Fruit fly (Drosophila melanogaster) whole organism, wandering third instar larva: ENCODE data around the gene Naxd.

Source experiments
- Abd-B ChIP-seq: fragments of >200 bp; optimal IDR thresholded peaks from 2 replicates; lab custom pipeline; 2017; ENCODE audit warnings: missing biosample characterization, missing genetic modification characterization
- CG32264 ChIP-seq: fragments of 200-800 bp; sonication (Bioruptor generic); optimal IDR thresholded peaks from 2 replicates; lab custom pipeline; 2016; ENCODE audit warnings: missing biosample characterization, missing genetic modification characterization
- CG9705 ChIP-seq: fragments of 200-800 bp; sonication (Bioruptor generic); optimal IDR thresholded peaks from 2 replicates; lab custom pipeline; 2018; ENCODE audit warnings: missing biosample characterization, mild to moderate bottlenecking, missing genetic modification characterization
- CrebA ChIP-seq: fragments of 200-800 bp; sonication (Bioruptor generic); optimal IDR thresholded peaks from 2 replicates; lab custom pipeline; 2016; ENCODE audit warnings: missing biosample characterization, mild to moderate bottlenecking, missing genetic modification characterization, borderline replicate concordance
- Dfd ChIP-seq: fragments of >200 bp; optimal IDR thresholded peaks from 2 replicates; lab custom pipeline; 2017; ENCODE audit warnings: missing biosample characterization, missing genetic modification characterization
- Dif ChIP-seq: fragments of 200-275, 200-300 bp; sonication (Bioruptor generic); optimal IDR thresholded peaks from 2 replicates; lab custom pipeline; 2018; ENCODE audit warnings: missing biosample characterization, missing genetic modification characterization; ENCODE audit not compliant: partially characterized antibody
- GATAd ChIP-seq: sonication (Bioruptor generic); optimal IDR thresholded peaks from 2 replicates; lab custom pipeline; 2016; ENCODE audit warnings: missing biosample characterization, missing genetic modification characterization
- HLH106 ChIP-seq: fragments of 200-800 bp; optimal IDR thresholded peaks from 3 replicates; lab custom pipeline; 2019; ENCODE audit warnings: missing biosample characterization, mild to moderate bottlenecking, missing genetic modification characterization, moderate library complexity
- Hnf4 ChIP-seq: fragments of 200-800 bp; sonication (Bioruptor generic); optimal IDR thresholded peaks from 2 replicates; lab custom pipeline; 2016; ENCODE audit warnings: missing biosample characterization, mild to moderate bottlenecking, missing genetic modification characterization
- Hr78 ChIP-seq: fragments of >200 bp; optimal IDR thresholded peaks from 2 replicates; lab custom pipeline; 2017; ENCODE audit warnings: missing biosample characterization, missing genetic modification characterization
- Hr83 ChIP-seq: fragments of 200-300 bp; sonication (Bioruptor generic); optimal IDR thresholded peaks from 2 replicates; lab custom pipeline; 2016; ENCODE audit warnings: missing biosample characterization, mild to moderate bottlenecking, missing genetic modification characterization, moderate library complexity; ENCODE audit not compliant: poor library complexity, severe bottlenecking
- Jra ChIP-seq: sonication (Bioruptor generic); optimal IDR thresholded peaks from 2 replicates; lab custom pipeline; 2016; ENCODE audit warnings: missing biosample characterization, missing genetic modification characterization
- Mio ChIP-seq: sonication (Bioruptor generic); optimal IDR thresholded peaks from 2 replicates; lab custom pipeline; 2016; ENCODE audit warnings: missing biosample characterization, missing genetic modification characterization
- Myc ChIP-seq: fragments of >200 bp; optimal IDR thresholded peaks from 2 replicates; lab custom pipeline; 2017
- N ChIP-seq: fragments of >200 bp; optimal IDR thresholded peaks from 2 replicates; lab custom pipeline; 2018; ENCODE audit warnings: missing biosample characterization, missing external identifiers, missing genetic modification characterization
- OdsH ChIP-seq: fragments of 200-800 bp; sonication (Bioruptor generic); optimal IDR thresholded peaks from 2 replicates; lab custom pipeline; 2016; ENCODE audit warnings: missing biosample characterization, mild to moderate bottlenecking, missing genetic modification characterization
- Rel ChIP-seq, 2 experiments: fragments of 200-800 bp; sonication (Bioruptor generic) in 1 of 2; optimal IDR thresholded peaks; 2 replicates in 1 of 2; 3 replicates in 1 of 2; lab custom pipeline; 2016 to 2019; ENCODE audit warnings: mild to moderate bottlenecking in 2 of 2, missing biosample characterization in 2 of 2, missing genetic modification characterization in 2 of 2, moderate library complexity in 1 of 2
- Sp1 ChIP-seq: fragments of 200-800 bp; sonication (Bioruptor generic); optimal IDR thresholded peaks from 3 replicates; lab custom pipeline; 2019; ENCODE audit warnings: missing biosample characterization, mild to moderate bottlenecking, missing genetic modification characterization, moderate library complexity
- Vsx2 ChIP-seq: fragments of 200-300, 225-300 bp; sonication (Bioruptor generic); optimal IDR thresholded peaks from 2 replicates; lab custom pipeline; 2018; ENCODE audit warnings: missing biosample characterization, missing genetic modification characterization; ENCODE audit not compliant: partially characterized antibody
- br ChIP-seq: fragments of 200-800 bp; sonication (Bioruptor generic); optimal IDR thresholded peaks from 2 replicates; lab custom pipeline; 2016; ENCODE audit warnings: missing biosample characterization, missing genetic modification characterization
- brk ChIP-seq: fragments of 200-800 bp; sonication (Bioruptor generic); optimal IDR thresholded peaks from 2 replicates; lab custom pipeline; 2016; ENCODE audit warnings: missing biosample characterization, mild to moderate bottlenecking, missing genetic modification characterization
- dl ChIP-seq, 2 experiments: fragments of 175-275, 200-275 bp in 1 of 2; fragments of 200-275 bp in 1 of 2; sonication (Bioruptor generic); optimal IDR thresholded peaks; lab custom pipeline; 2018; ENCODE audit warnings: mild to moderate bottlenecking in 2 of 2, missing biosample characterization in 2 of 2, missing genetic modification characterization in 2 of 2, moderate library complexity in 2 of 2; ENCODE audit not compliant: partially characterized antibody in 2 of 2, insufficient read depth in 1 of 2
- dmrt93B ChIP-seq: fragments of 200-800 bp; sonication (Bioruptor generic); optimal IDR thresholded peaks from 2 replicates; lab custom pipeline; 2018; ENCODE audit warnings: missing biosample characterization, mild to moderate bottlenecking, missing genetic modification characterization
- dsf ChIP-seq: sonication (Bioruptor generic); optimal IDR thresholded peaks from 2 replicates; lab custom pipeline; 2016; ENCODE audit warnings: missing biosample characterization, missing genetic modification characterization, borderline replicate concordance
- ey ChIP-seq: fragments of 200-800 bp; sonication (Bioruptor generic); optimal IDR thresholded peaks from 2 replicates; lab custom pipeline; 2016; ENCODE audit warnings: missing biosample characterization, missing genetic modification characterization
- foxo ChIP-seq, 2 experiments: fragments of 200-800 bp; sonication (Bioruptor generic); optimal IDR thresholded peaks; 2 replicates in 1 of 2; 3 replicates in 1 of 2; lab custom pipeline; 2016 to 2017; ENCODE audit warnings: missing biosample characterization in 2 of 2, missing genetic modification characterization in 2 of 2
- fru ChIP-seq: fragments of 200-800 bp; sonication (Bioruptor generic); optimal IDR thresholded peaks from 3 replicates; lab custom pipeline; 2016; ENCODE audit warnings: missing biosample characterization, mild to moderate bottlenecking, missing genetic modification characterization
- h ChIP-seq: fragments of 200-800 bp; sonication (Bioruptor generic); optimal IDR thresholded peaks from 3 replicates; lab custom pipeline; 2016; ENCODE audit warnings: missing biosample characterization, mild to moderate bottlenecking, missing genetic modification characterization
- jim ChIP-seq: fragments of 175-275, 200-325 bp; sonication (Bioruptor generic); optimal IDR thresholded peaks from 2 replicates; lab custom pipeline; 2016; ENCODE audit warnings: missing biosample characterization, mild to moderate bottlenecking, missing genetic modification characterization
- lola ChIP-seq: fragments of >200 bp; optimal IDR thresholded peaks from 2 replicates; lab custom pipeline; 2017; ENCODE audit warnings: missing biosample characterization, missing genetic modification characterization
- pan ChIP-seq: fragments of >200 bp; optimal IDR thresholded peaks from 2 replicates; lab custom pipeline; 2017
- psq ChIP-seq: fragments of 200-800 bp; sonication (Bioruptor generic); optimal IDR thresholded peaks from 3 replicates; lab custom pipeline; 2017; ENCODE audit warnings: missing biosample characterization, mild to moderate bottlenecking, missing genetic modification characterization, moderate library complexity
- rgr ChIP-seq: fragments of 200-800 bp; sonication (Bioruptor generic); optimal IDR thresholded peaks from 3 replicates; lab custom pipeline; 2016; ENCODE audit warnings: missing biosample characterization, mild to moderate bottlenecking, missing genetic modification characterization
- sage ChIP-seq: fragments of 200-800 bp; sonication (Bioruptor generic); optimal IDR thresholded peaks from 2 replicates; lab custom pipeline; 2016; ENCODE audit warnings: missing biosample characterization, mild to moderate bottlenecking, missing genetic modification characterization
- sv ChIP-seq: fragments of 200-800 bp; sonication (Bioruptor generic); optimal IDR thresholded peaks from 3 replicates; lab custom pipeline; 2016; ENCODE audit warnings: missing biosample characterization, missing genetic modification characterization
- tai ChIP-seq: sonication (Bioruptor generic); optimal IDR thresholded peaks from 2 replicates; lab custom pipeline; 2016; ENCODE audit warnings: missing biosample characterization, missing genetic modification characterization
- usp ChIP-seq: fragments of >200 bp; optimal IDR thresholded peaks from 2 replicates; lab custom pipeline; 2017; ENCODE audit warnings: missing biosample characterization, missing genetic modification characterization
- woc ChIP-seq: sonication (Bioruptor generic); optimal IDR thresholded peaks from 2 replicates; lab custom pipeline; 2016; ENCODE audit warnings: missing biosample characterization, mild to moderate bottlenecking, missing genetic modification characterization

Naxd gene

DNA sequence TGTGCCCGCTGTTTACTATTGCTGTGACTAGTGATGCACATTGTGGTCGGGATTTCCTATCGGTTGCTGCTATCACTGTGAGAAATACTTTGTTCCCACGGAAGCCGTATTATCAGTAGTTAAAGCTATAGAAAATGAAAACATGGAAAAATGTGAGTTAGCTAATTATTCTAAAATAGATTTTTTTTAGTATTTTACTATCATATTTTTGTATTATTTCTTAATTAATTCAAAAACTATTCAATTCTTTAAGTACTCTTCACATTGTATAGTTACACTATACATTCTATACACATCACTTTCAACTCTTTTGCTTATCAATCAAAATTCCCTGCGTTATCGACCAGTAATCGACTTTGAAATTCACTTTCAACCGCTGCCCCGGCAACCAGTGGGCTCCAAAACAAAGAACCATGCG is at the start of gene Naxd, which contains the start of gene CG14079:
Naxd (minus strand) TSS at position 45 of the 418 bp plus-strand sequence.
CG14079 (plus strand) TSS at position 335 of the 418 bp plus-strand sequence.
- TF ChIP-seq rgr (GFP tag; lab: Kevin White, UChicago) (peak; percentile 89), sage (peak; percentile 19), dsf (GFP tag; lab: Kevin White, UChicago) (peak; percentile 19), Myc (lab: Kevin White, UChicago) (no peak), dl (GFP tag; optimal IDR thresholded peaks at IDR 0.05; lab: Kevin White, UChicago; ENCODE audit: insufficient read depth in 1 of 2, partially characterized antibody in 2 of 2) (no peak), Sp1 (GFP tag; lab: Kevin White, UChicago) (peak; percentile 62), foxo (GFP tag; optimal IDR thresholded peaks at IDR 0.05; lab: Kevin White, UChicago) (peak in 1 of 2 experiments; percentile 90), Mio (GFP tag; lab: Kevin White, UChicago) (no peak), br (GFP tag; lab: Kevin White, UChicago) (peak; percentile 63), Hnf4 (peak; percentile 83), brk (GFP tag; lab: Kevin White, UChicago) (no peak), tai (GFP tag; lab: Kevin White, UChicago) (no peak), psq (GFP tag; lab: Kevin White, UChicago) (peak; percentile 73), Dfd (GFP tag; lab: Kevin White, UChicago) (no peak), CG9705 (GFP tag; lab: Kevin White, UChicago) (peak; percentile 47), sv (GFP tag; lab: Kevin White, UChicago) (peak; percentile 26), CrebA (GFP tag; lab: Kevin White, UChicago) (no peak), jim (peak; percentile 10), Jra (GFP tag; lab: Kevin White, UChicago) (peak; percentile 41), Dif (GFP tag; lab: Kevin White, UChicago) (no peak), lola (GFP tag; lab: Kevin White, UChicago) (no peak), Vsx2 (GFP tag; lab: Kevin White, UChicago) (no peak), fru (GFP tag; lab: Kevin White, UChicago) (peak; percentile 71), pan (lab: Kevin White, UChicago) (no peak), ey (peak; percentile 64), dmrt93B (GFP tag; lab: Kevin White, UChicago) (no peak), HLH106 (peak; percentile 78), Hr83 (peak; percentile 42), h (GFP tag; lab: Kevin White, UChicago) (peak; percentile 78), GATAd (GFP tag; lab: Kevin White, UChicago) (peak; percentile 24), Abd-B (GFP tag; lab: Kevin White, UChicago) (no peak), CG32264 (no peak), Hr78 (GFP tag; lab: Kevin White, UChicago) (no peak), Rel (GFP tag; optimal IDR thresholded peaks at IDR 0.05; lab: Kevin White, UChicago) (no peak), Rel (tag; optimal IDR thresholded peaks at IDR 0.05; lab: Kevin White, UChicago) (no peak), OdsH (peak; percentile 77), N (GFP tag; lab: Kevin White, UChicago) (no peak), woc (GFP tag; lab: Kevin White, UChicago) (peak; percentile 26), usp (GFP tag; lab: Kevin White, UChicago) (no peak)
- TF ChIP-seq, all 38 proteins: peak for 20

DNA sequence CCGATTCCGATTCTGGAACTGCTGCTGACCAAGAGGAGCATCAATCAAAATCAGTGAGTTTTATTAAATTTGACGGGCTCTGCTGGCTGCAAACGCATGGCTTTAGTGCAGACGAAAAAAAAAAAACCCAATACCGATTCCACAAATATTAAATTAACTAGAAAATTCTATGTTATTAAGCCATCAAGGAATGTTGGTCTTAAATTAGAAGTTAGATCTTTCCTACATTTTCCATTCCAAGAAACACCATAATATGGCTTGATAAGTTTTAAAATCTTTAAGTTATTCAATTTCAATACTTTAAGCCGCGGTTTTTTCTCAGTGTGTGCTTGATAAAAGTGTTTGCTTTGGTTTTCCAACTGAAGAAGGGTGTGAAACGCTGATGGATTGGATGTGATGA is 49.7 kb upstream of the Naxd start:
- TF ChIP-seq foxo (GFP tag; optimal IDR thresholded peaks at IDR 0.05; lab: Kevin White, UChicago) = peak in 1 of 2 experiments; percentile 8
- TF ChIP-seq Mio (GFP tag; lab: Kevin White, UChicago) = no peak
- TF ChIP-seq, all 38 proteins: peak for 1
